Fruit fly (Drosophila melanogaster) whole organism, adult: ENCODE results near the gene CG2794.

ENCODE experiments used
- CG11617 ChIP-seq: fragments of 200-800 bp; sonication (Bioruptor generic); optimal IDR thresholded peaks from 2 replicates; lab custom pipeline; 2017; ENCODE audit warnings: mild to moderate bottlenecking, missing biosample characterization, missing genetic modification reagents, missing genetic modification characterization
- CG1620 ChIP-seq: fragments of 200-800 bp; sonication (Bioruptor generic); optimal IDR thresholded peaks from 2 replicates; lab custom pipeline; 2016; ENCODE audit warnings: missing biosample characterization, missing genetic modification characterization
- CG33017 ChIP-seq: fragments of 200-800 bp; sonication (Bioruptor generic); optimal IDR thresholded peaks from 2 replicates; lab custom pipeline; 2018; ENCODE audit warnings: missing biosample characterization, mild to moderate bottlenecking, missing genetic modification characterization, moderate library complexity
- CG5204 ChIP-seq: fragments of 200-800 bp; sonication (Bioruptor generic); optimal IDR thresholded peaks from 2 replicates; lab custom pipeline; 2016; ENCODE audit warnings: missing biosample characterization, missing genetic modification characterization
- CG7101 ChIP-seq: fragments of 200-800 bp; sonication (Bioruptor generic); optimal IDR thresholded peaks from 2 replicates; lab custom pipeline; 2018; ENCODE audit warnings: missing biosample characterization, mild to moderate bottlenecking, missing genetic modification characterization, moderate library complexity
- Clk ChIP-seq: fragments of 200-800 bp; sonication (Bioruptor generic); optimal IDR thresholded peaks from 2 replicates; lab custom pipeline; 2017; ENCODE audit warnings: missing biosample characterization, missing genetic modification characterization
- Mnt ChIP-seq: fragments of 200-800 bp; sonication (Bioruptor generic); optimal IDR thresholded peaks from 2 replicates; lab custom pipeline; 2016; ENCODE audit warnings: missing biosample characterization, mild to moderate bottlenecking, missing genetic modification characterization
- bab1 ChIP-seq: fragments of 200-800 bp; sonication (Bioruptor generic); optimal IDR thresholded peaks from 3 replicates; lab custom pipeline; 2019; ENCODE audit warnings: missing biosample characterization, mild to moderate bottlenecking, missing genetic modification characterization, moderate library complexity
- cic ChIP-seq: fragments of 200-800 bp; sonication (Bioruptor generic); optimal IDR thresholded peaks from 2 replicates; lab custom pipeline; 2017; ENCODE audit warnings: missing biosample characterization, mild to moderate bottlenecking, missing genetic modification characterization, moderate library complexity
- kay ChIP-seq: fragments of 200-800 bp; sonication (Bioruptor generic); peaks from one replicate; lab custom pipeline; 2016; ENCODE audit warnings: missing biosample characterization, missing genetic modification characterization, borderline replicate concordance
- ovo ChIP-seq: fragments of 200-800 bp; sonication (Bioruptor generic); optimal IDR thresholded peaks from 2 replicates; lab custom pipeline; 2016; ENCODE audit warnings: missing biosample characterization, missing genetic modification characterization
- pad ChIP-seq: fragments of 200-800 bp; sonication (Bioruptor generic); optimal IDR thresholded peaks from 3 replicates; lab custom pipeline; 2017; ENCODE audit warnings: missing biosample characterization, missing genetic modification characterization, mild to moderate bottlenecking, moderate library complexity, missing genetic modification reagents
- tj ChIP-seq: fragments of 200-800 bp; sonication (Bioruptor generic); optimal IDR thresholded peaks from 3 replicates; lab custom pipeline; 2017; ENCODE audit warnings: missing biosample characterization, mild to moderate bottlenecking, missing genetic modification characterization, moderate library complexity
- toe ChIP-seq: fragments of 200-800 bp; sonication (Bioruptor generic); optimal IDR thresholded peaks from 2 replicates; lab custom pipeline; 2016; ENCODE audit warnings: missing biosample characterization, missing genetic modification characterization

- TF ChIP-seq toe (GFP tag; lab: Kevin White, UChicago) (no peak), kay (GFP tag; lab: Kevin White, UChicago) (no peak), pad (GFP tag; lab: Kevin White, UChicago) (no peak), bab1 (peak; percentile 10), cic (GFP tag; lab: Kevin White, UChicago) (no peak), CG11617 (no peak), Clk (GFP tag; lab: Kevin White, UChicago) (no peak), tj (GFP tag; lab: Kevin White, UChicago) (no peak), ovo (GFP tag; lab: Kevin White, UChicago) (no peak), CG7101 (no peak), CG1620 (no peak), Mnt (GFP tag; lab: Kevin White, UChicago) (no peak), CG5204 (GFP tag; lab: Kevin White, UChicago) (no peak), CG33017 (tag; lab: Kevin White, UChicago) (no peak)
These were observed 12.7 kb downstream of the CG2794 start, which contains the start of gene Ptth for dm6 chr2L:576559-577184.
